Worm (Caenorhabditis elegans) whole organism, mixed stage, embryonic: ENCODE measurements around the gene grld-1.

Source experiments
- blmp-1 ChIP-seq: fragments of 150-350 bp; optimal IDR thresholded peaks from 2 replicates; lab custom pipeline; 2014; ENCODE audit warnings: missing biosample characterization, missing genetic modification characterization
- ces-1 ChIP-seq: fragments of 150-350 bp; optimal IDR thresholded peaks from 2 replicates; lab custom pipeline; 2014; ENCODE audit warnings: missing biosample characterization, missing genetic modification reagents, missing genetic modification characterization
- elt-1 ChIP-seq: sonication (generic microtip); optimal IDR thresholded peaks from 2 replicates; lab custom pipeline; 2017; ENCODE audit warnings: missing genetic modification characterization, mild to moderate bottlenecking, missing compliant biosample characterization, antibody characterized with exemption, moderate library complexity, borderline replicate concordance; ENCODE audit not compliant: insufficient read depth
- elt-3 ChIP-seq: fragments of 150-350 bp; optimal IDR thresholded peaks from 2 replicates; lab custom pipeline; 2014; ENCODE audit warnings: missing biosample characterization, missing genetic modification characterization
- flh-1 ChIP-seq: fragments of 200-800 bp; sonication (Bioruptor generic); optimal IDR thresholded peaks from 2 replicates; lab custom pipeline; 2018; ENCODE audit warnings: mild to moderate bottlenecking, missing genetic modification characterization, moderate library complexity, missing compliant biosample characterization
- lsy-2 ChIP-seq: fragments of 150-350 bp; optimal IDR thresholded peaks from 2 replicates; lab custom pipeline; 2014; ENCODE audit warnings: missing biosample characterization, missing genetic modification characterization
- pha-4 ChIP-seq: fragments of 150-350 bp; optimal IDR thresholded peaks from 2 replicates; lab custom pipeline; 2018; ENCODE audit warnings: missing biosample characterization, missing genetic modification reagents, missing genetic modification characterization
- unc-39 ChIP-seq: fragments of 150-350 bp; optimal IDR thresholded peaks from 2 replicates; lab custom pipeline; 2014; ENCODE audit warnings: missing biosample characterization, missing genetic modification characterization
- unc-62 ChIP-seq: fragments of 150-350 bp; optimal IDR thresholded peaks from 2 replicates; lab custom pipeline; 2014; ENCODE audit warnings: missing biosample characterization, missing genetic modification reagents, missing genetic modification characterization
- ztf-11 ChIP-seq: fragments of 150-350 bp; optimal IDR thresholded peaks from 2 replicates; lab custom pipeline; 2014; ENCODE audit warnings: missing biosample characterization, missing genetic modification characterization

DNA sequence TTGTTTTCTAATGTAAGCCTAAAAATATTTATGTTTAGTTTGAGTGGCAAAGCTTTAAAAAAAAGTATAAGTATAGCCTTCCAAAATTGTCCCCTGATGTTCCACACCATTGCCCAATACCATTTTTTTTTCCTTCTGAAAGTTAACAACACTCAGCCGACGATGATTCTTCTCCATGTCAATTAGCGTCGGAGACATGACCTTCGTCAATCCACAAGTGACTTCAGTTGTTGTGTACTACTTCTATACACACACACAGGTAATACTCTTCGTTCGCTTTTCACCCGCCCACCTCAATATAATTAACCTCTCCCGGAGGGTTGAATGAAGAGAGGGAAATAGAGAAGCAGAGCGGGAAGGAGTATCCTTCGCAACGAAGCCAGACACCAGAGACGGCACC is 39.0 kb upstream of the grld-1 start, which contains the start of gene cutl-24:
- TF ChIP-seq ztf-11 (no peak), blmp-1 (tag; lab: Kevin White, UChicago) (no peak), ces-1 (no peak), lsy-2 (tag; lab: Kevin White, UChicago) (no peak), pha-4 (tag; lab: Kevin White, UChicago) (no peak), elt-1 (tag; lab: Kevin White, UChicago) (no peak), unc-62 (no peak), elt-3 (no peak), flh-1 (GFP tag; lab: Kevin White, UChicago) (no peak), unc-39 (tag; lab: Kevin White, UChicago) (no peak)
